Fruit fly (Drosophila melanogaster) whole organism, pupa: Measurements from ENCODE around the gene Atxn7.

Experiments used
- CG10348 ChIP-seq: fragments of 200-800 bp; sonication (Bioruptor generic); IDR thresholded peaks from 2 replicates; pipeline ENCODE4 v1.3.6; 2022; ENCODE audit warnings: missing biosample characterization, missing genetic modification characterization
- CG12605 ChIP-seq: fragments of 200-800 bp; sonication (Bioruptor generic); IDR thresholded peaks from 2 replicates; pipeline ENCODE4 v1.3.6; 2022; ENCODE audit warnings: missing biosample characterization, missing genetic modification characterization
- CG13204 ChIP-seq: fragments of 200-800 bp; sonication (Bioruptor generic); optimal IDR thresholded peaks from 2 replicates; lab custom pipeline; 2018; ENCODE audit warnings: missing biosample characterization, mild to moderate bottlenecking, missing genetic modification characterization, moderate library complexity
- CG14655 ChIP-seq: fragments of 200-800 bp; sonication (Bioruptor generic); optimal IDR thresholded peaks from 3 replicates; lab custom pipeline; 2017; ENCODE audit warnings: mild to moderate bottlenecking, missing biosample characterization, missing genetic modification reagents, missing genetic modification characterization
- CG15710 ChIP-seq: fragments of 200-800 bp; sonication (Bioruptor generic); optimal IDR thresholded peaks from 2 replicates; lab custom pipeline; 2018; ENCODE audit warnings: missing biosample characterization, mild to moderate bottlenecking, missing genetic modification characterization, moderate library complexity
- CG17806 ChIP-seq: fragments of 200-800 bp; sonication (Bioruptor generic); optimal IDR thresholded peaks from 2 replicates; lab custom pipeline; 2018; ENCODE audit warnings: missing biosample characterization, mild to moderate bottlenecking, missing genetic modification characterization, moderate library complexity
- CG32121 ChIP-seq: fragments of 200-800 bp; sonication (Bioruptor generic); IDR thresholded peaks from 2 replicates; pipeline ENCODE4 v1.3.6; 2022; ENCODE audit warnings: missing biosample characterization, missing genetic modification characterization
- CG34367 ChIP-seq: fragments of 200-800 bp; sonication (Bioruptor generic); optimal IDR thresholded peaks from 2 replicates; lab custom pipeline; 2018; ENCODE audit warnings: missing biosample characterization, mild to moderate bottlenecking, missing genetic modification characterization
- CG4496 ChIP-seq: fragments of 200-800 bp; sonication (Bioruptor generic); IDR thresholded peaks from 3 replicates; pipeline ENCODE4 v1.3.6; 2022; ENCODE audit warnings: missing biosample characterization, missing genetic modification characterization
- CG8159 ChIP-seq: fragments of 200-800 bp; sonication (Bioruptor generic); optimal IDR thresholded peaks from 3 replicates; lab custom pipeline; 2018; ENCODE audit warnings: missing biosample characterization, mild to moderate bottlenecking, missing genetic modification characterization, moderate library complexity
- CG8301 ChIP-seq: fragments of 200-800 bp; sonication (Bioruptor generic); optimal IDR thresholded peaks from 2 replicates; lab custom pipeline; 2018; ENCODE audit warnings: missing biosample characterization, mild to moderate bottlenecking, missing genetic modification characterization
- CG9948 ChIP-seq: fragments of 200-800 bp; sonication (Bioruptor generic); optimal IDR thresholded peaks from 2 replicates; lab custom pipeline; 2018; ENCODE audit warnings: missing biosample characterization, mild to moderate bottlenecking, missing genetic modification characterization, moderate library complexity
- D1 ChIP-seq: fragments of 200-800 bp; sonication (Bioruptor generic); optimal IDR thresholded peaks from 2 replicates; lab custom pipeline; 2018; ENCODE audit warnings: missing biosample characterization, mild to moderate bottlenecking, missing genetic modification characterization, moderate library complexity
- EcR ChIP-seq: fragments of 200-800 bp; sonication (Bioruptor generic); optimal IDR thresholded peaks from 3 replicates; lab custom pipeline; 2019; ENCODE audit warnings: missing biosample characterization, missing genetic modification characterization, mild to moderate bottlenecking, moderate library complexity, missing genetic modification reagents
- Ets98B ChIP-seq: fragments of 200-800 bp; sonication (Bioruptor generic); IDR thresholded peaks from 2 replicates; pipeline ENCODE4 v1.3.6; 2022; ENCODE audit warnings: missing biosample characterization, missing genetic modification characterization
- Pif1A ChIP-seq: fragments of 200-800 bp; sonication (Bioruptor generic); optimal IDR thresholded peaks from 3 replicates; lab custom pipeline; 2016; ENCODE audit warnings: missing biosample characterization, missing genetic modification characterization
- Pif1B ChIP-seq: fragments of 200-800 bp; sonication (Bioruptor generic); optimal IDR thresholded peaks from 3 replicates; lab custom pipeline; 2016; ENCODE audit warnings: missing biosample characterization, missing genetic modification characterization
- Snoo ChIP-seq: fragments of 200-800 bp; sonication (Bioruptor generic); optimal IDR thresholded peaks from 3 replicates; lab custom pipeline; 2017; ENCODE audit warnings: missing biosample characterization, mild to moderate bottlenecking, missing genetic modification characterization, inconsistent platforms
- fd96Ca ChIP-seq: fragments of 200-800 bp; sonication (Bioruptor generic); IDR thresholded peaks from 3 replicates; pipeline ENCODE4 v1.3.6; 2022; ENCODE audit warnings: missing biosample characterization, missing genetic modification characterization
- gl ChIP-seq: fragments of 200-800 bp; sonication (Bioruptor generic); optimal IDR thresholded peaks from 2 replicates; lab custom pipeline; 2018; ENCODE audit warnings: missing biosample characterization, mild to moderate bottlenecking, missing genetic modification characterization
- rn ChIP-seq: fragments of 200-800 bp; sonication (Bioruptor generic); IDR thresholded peaks from 2 replicates; pipeline ENCODE4 v1.3.6; 2022; ENCODE audit warnings: missing biosample characterization, missing genetic modification characterization

Atxn7 gene

DNA sequence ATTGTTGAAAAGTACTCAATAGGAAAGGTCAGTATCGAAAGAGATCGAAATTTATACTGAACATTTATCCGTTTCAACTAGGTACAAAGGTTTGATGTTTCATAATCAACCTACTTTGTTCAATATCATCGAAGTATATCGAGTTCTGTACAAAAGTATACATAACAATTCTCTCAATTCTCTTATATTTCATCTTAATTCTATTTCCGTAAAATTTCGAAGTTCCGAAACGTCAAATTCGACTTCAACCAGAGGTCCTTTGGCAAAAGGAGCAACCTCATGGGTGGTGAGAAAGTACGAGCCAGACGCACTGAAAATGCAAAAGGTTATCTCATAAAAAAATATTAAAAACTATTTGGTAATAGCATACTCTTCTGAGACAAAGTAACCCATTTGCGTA lies 41.0 kb downstream of the Atxn7 start, which contains the start of gene CG31948:
CG31948 (minus strand) TSS at position 101 of the 400 bp plus-strand sequence.
- no peak for TF ChIP-seq CG10348 (GFP tag; lab: Robert Waterston, UW)
- TF ChIP-seq CG15710 (tag; lab: Kevin White, UChicago), result no peak
- TF ChIP-seq CG8301 (tag; lab: Kevin White, UChicago), result no peak
- TF ChIP-seq CG14655 (GFP tag; lab: Kevin White, UChicago), result no peak
- TF ChIP-seq rn (GFP tag; lab: Robert Waterston, UW), result no peak
- TF ChIP-seq CG17806 (tag; lab: Kevin White, UChicago), result no peak
- TF ChIP-seq Pif1A (GFP tag; lab: Kevin White, UChicago), result no peak
- TF ChIP-seq CG9948 (tag; lab: Kevin White, UChicago), result no peak
- no peak for TF ChIP-seq CG34367 (tag; lab: Kevin White, UChicago)
- TF ChIP-seq CG13204 (GFP tag; lab: Kevin White, UChicago), result no peak
- TF ChIP-seq Pif1B (GFP tag; lab: Kevin White, UChicago), result no peak
- TF ChIP-seq EcR (GFP tag; lab: Kevin White, UChicago), result no peak
- no peak for TF ChIP-seq CG32121 (GFP tag; lab: Robert Waterston, UW)
- no peak for TF ChIP-seq fd96Ca
- TF ChIP-seq Ets98B, result no peak
- TF ChIP-seq CG8159, result no peak
- TF ChIP-seq CG12605 (GFP tag; lab: Robert Waterston, UW), result no peak
- TF ChIP-seq CG4496, result no peak
- no peak for TF ChIP-seq Snoo (tag; lab: Kevin White, UChicago)
- no peak for TF ChIP-seq gl (tag; lab: Kevin White, UChicago)

DNA sequence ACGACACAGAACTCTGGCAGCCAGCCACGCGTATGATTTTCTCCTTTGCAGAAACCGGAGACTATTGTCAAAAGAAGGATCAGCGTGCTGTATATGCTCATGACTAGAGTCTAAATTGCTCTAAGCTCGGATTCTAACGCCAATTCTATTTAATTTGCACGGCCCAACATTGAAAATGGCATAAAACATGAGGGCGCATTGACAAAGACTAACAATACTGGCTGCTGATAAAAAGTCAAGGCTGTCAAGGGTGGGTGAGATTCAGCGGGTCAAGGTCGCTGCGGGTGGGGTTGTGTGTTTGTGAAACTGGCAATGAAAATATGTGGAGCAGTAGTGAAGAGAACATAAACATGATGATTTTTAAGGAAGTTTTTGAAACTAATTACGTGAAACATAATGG lies 42.2 kb downstream of the Atxn7 start, which contains the start of gene CG34448:
CG34448 (minus strand) TSS at position 101 of the 400 bp plus-strand sequence.
- TF ChIP-seq CG9948 (tag; lab: Kevin White, UChicago) (no peak), CG8159 (no peak), Pif1A (GFP tag; lab: Kevin White, UChicago) (no peak), Ets98B (no peak), CG17806 (tag; lab: Kevin White, UChicago) (no peak)
- TF ChIP-seq, all 21 proteins: peak for 0

DNA sequence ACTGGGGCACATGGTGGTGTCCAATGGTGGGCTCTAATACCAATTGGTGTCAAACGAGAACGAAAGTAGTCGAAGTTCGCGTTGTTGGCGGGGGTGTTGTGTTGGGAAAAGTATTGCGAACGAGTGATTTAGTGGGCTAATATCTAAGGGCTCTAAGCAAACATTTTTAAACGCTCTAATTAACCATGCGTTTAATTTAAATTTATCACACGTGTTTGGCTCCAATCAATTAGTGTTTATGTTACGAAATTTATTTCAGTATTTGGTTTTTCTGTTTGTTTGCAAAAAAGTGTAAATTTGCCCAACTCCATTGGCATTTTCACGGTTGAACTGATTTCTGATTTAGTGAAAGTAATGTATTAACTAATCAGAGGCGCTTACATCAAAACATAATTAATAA lies 44.3 kb downstream of the Atxn7 start, which contains the start of gene CG34447:
CG34447 (minus strand) TSS at position 101 of the 400 bp plus-strand sequence.
- TF ChIP-seq EcR (GFP tag; lab: Kevin White, UChicago) (no peak), CG9948 (tag; lab: Kevin White, UChicago) (no peak), CG8159 (no peak), CG17806 (tag; lab: Kevin White, UChicago) (no peak), CG12605 (GFP tag; lab: Robert Waterston, UW) (no peak), rn (GFP tag; lab: Robert Waterston, UW) (no peak), CG13204 (GFP tag; lab: Kevin White, UChicago) (no peak)

DNA sequence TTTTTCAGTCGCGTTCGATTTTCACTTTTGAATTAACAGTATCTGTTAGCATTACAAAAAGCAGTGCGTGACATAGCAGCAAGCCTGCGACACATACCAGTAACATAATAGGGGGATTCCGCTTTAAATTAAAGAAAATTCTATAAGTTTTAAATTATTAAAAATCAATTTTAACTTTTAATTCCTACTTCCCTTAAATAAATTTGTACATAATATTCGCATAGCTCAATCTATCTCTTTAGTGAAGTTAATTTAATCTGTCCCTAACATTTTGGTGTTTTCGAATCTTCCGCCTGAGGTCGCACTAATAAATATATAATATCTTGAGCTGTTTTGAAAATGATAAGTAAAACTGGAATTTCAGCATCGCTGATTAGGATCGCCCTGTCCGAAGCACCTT lies 44.8 kb downstream of the Atxn7 start, which contains the start of gene CG9886:
CG9886 (plus strand) TSS at position 341 of the 400 bp plus-strand sequence.
- peak; percentile 50 for TF ChIP-seq CG9948 (tag; lab: Kevin White, UChicago)
- TF ChIP-seq CG14655 (GFP tag; lab: Kevin White, UChicago), result peak; percentile 37
- no peak for TF ChIP-seq CG10348 (GFP tag; lab: Robert Waterston, UW)
- TF ChIP-seq CG8159, result peak; percentile 57
- TF ChIP-seq Pif1B (GFP tag; lab: Kevin White, UChicago), result peak; percentile 43
- TF ChIP-seq CG34367 (tag; lab: Kevin White, UChicago), result peak; percentile 32
- peak; percentile 50 for TF ChIP-seq CG8301 (tag; lab: Kevin White, UChicago)
- no peak for TF ChIP-seq gl (tag; lab: Kevin White, UChicago)
- no peak for TF ChIP-seq CG12605 (GFP tag; lab: Robert Waterston, UW)
- peak; percentile 56; the same call in 1 of the 2 replicates for TF ChIP-seq Ets98B
- TF ChIP-seq CG32121 (GFP tag; lab: Robert Waterston, UW), result peak; percentile 32; the same call in 1 of the 2 replicates
- TF ChIP-seq CG15710 (tag; lab: Kevin White, UChicago), result no peak
- TF ChIP-seq Snoo (tag; lab: Kevin White, UChicago), result no peak
- no peak for TF ChIP-seq CG17806 (tag; lab: Kevin White, UChicago)
- TF ChIP-seq CG4496, result peak; percentile 62; the same call in 2 of the 3 replicates
- TF ChIP-seq rn (GFP tag; lab: Robert Waterston, UW), result no peak

DNA sequence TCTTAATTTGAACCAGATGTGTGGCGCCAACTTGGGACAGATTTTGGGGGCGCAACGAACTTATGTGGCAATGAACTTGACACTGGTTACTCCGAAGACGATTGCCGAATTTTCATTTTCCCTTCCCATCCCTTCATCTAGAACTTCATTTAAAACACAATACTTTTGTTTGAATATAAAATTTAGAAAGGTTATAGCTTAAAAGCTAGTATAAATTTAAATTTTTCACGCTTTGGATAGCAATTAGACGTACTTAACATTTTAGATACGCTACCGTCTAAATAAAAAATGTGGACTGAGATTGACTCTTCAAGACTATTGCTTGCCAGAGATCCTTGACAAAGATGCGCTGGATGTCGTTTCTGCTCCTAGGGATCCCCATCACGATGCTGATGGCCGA lies 48.9 kb downstream of the Atxn7 start, which contains the start of gene CG44139:
CG44139 (plus strand) TSS at position 301 of the 400 bp plus-strand sequence.
- TF ChIP-seq gl (tag; lab: Kevin White, UChicago) (no peak), CG8159 (no peak), CG13204 (GFP tag; lab: Kevin White, UChicago) (no peak)
- TF ChIP-seq, all 21 proteins: peak for 0

DNA sequence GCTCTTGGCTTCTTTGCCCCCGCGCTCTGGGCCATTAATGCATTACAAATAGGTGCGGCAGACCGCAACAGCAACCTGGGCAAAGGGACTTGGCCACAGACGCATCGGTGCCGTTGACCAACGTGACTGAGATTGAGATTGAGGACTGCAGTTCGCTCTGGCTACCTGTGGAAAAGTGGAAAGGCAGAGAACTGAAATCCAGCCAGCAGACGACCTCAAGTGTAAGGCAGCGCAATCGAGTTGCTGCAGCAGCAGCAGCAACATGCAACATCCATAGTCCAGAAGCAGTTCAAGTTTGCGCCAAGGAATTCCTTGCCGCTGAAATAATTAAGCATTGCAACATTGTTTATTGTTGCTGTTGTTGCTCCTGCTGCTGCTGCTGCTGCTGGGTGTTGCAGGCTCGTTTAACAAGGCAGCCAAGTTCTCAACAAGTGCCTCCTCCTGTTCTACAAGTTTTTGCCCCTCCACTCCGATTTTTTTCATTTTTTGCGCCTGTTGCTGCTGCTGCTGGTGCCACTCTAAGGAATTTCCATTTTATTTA lies 50.1 kb downstream of the Atxn7 start:
- TF ChIP-seq CG32121 (GFP tag; lab: Robert Waterston, UW), result no peak
- no peak for TF ChIP-seq Pif1B (GFP tag; lab: Kevin White, UChicago)
- TF ChIP-seq gl (tag; lab: Kevin White, UChicago), result no peak
- TF ChIP-seq CG13204 (GFP tag; lab: Kevin White, UChicago), result peak; percentile 61
- peak; percentile 66 for TF ChIP-seq EcR (GFP tag; lab: Kevin White, UChicago)
- TF ChIP-seq CG14655 (GFP tag; lab: Kevin White, UChicago), result no peak
- TF ChIP-seq D1 (tag; lab: Kevin White, UChicago), result no peak
- no peak for TF ChIP-seq CG15710 (tag; lab: Kevin White, UChicago)
